Worm (Caenorhabditis elegans): ENCODE measurements around the gene gtf-2E1.

Gene gtf-2E1

ce11 chrIV:17278363-17278762 lies 23.3 kb downstream of the gtf-2E1 start (continued):
- TF ChIP-seq ama-1 (optimal IDR thresholded peaks at IDR 0.05) = peak; percentile 87

- TF ChIP-seq ztf-11 (tag; optimal IDR thresholded peaks at IDR 0.05) (no peak), ama-1 (optimal IDR thresholded peaks at IDR 0.05) (peak; percentile 88), lin-39 (tag; optimal IDR thresholded peaks at IDR 0.05) (peak; percentile 12)
Measured at ce11 chrIV:17278861-17279591, 23.9 kb downstream of the gtf-2E1 start, which contains the start of gene hsp-1. TSS of gene hsp-1 (plus strand) at chrIV:17278959.

DNA sequence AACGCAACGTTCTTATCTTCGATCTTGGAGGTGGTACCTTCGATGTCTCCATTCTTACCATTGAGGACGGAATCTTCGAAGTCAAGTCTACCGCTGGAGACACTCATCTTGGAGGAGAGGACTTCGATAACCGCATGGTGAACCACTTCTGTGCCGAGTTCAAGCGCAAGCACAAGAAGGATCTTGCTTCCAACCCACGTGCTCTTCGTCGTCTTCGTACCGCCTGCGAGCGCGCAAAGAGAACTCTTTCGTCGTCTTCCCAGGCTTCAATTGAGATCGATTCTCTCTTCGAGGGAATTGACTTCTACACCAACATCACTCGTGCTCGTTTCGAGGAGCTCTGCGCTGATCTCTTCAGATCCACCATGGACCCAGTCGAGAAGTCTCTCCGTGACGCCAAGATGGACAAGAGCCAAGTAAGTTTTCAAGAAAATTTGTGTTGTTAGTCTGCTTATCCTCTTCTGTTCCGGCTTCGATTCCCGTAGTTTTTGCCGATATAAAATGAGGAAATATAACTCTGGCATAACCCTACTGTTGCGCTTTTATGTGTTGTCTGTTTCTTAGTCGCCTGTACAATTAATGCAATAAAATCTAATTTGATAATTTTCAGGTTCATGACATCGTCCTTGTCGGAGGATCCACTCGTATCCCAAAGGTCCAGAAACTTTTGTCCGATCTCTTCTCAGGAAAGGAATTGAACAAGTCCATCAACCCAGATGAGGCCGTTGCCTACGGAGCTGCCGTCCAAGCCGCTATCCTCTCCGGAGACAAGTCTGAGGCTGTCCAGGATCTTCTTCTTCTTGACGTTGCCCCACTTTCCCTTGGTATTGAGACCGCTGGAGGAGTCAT lies 24.7 kb downstream of the gtf-2E1 start:
- TF ChIP-seq snpc-4 (tag; optimal IDR thresholded peaks at IDR 0.05) (peak; percentile 8), nhr-11 (tag; optimal IDR thresholded peaks at IDR 0.05) (no peak), jun-1 (tag; optimal IDR thresholded peaks at IDR 0.05) (no peak), nfya-1 (tag; optimal IDR thresholded peaks at IDR 0.05; ENCODE audit: insufficient read depth) (no peak), unc-39 (tag; optimal IDR thresholded peaks at IDR 0.05) (no peak), tbx-2 (tag; optimal IDR thresholded peaks at IDR 0.05) (no peak), ama-1 (optimal IDR thresholded peaks at IDR 0.05) (peak; percentile 26), lsy-12 (tag; optimal IDR thresholded peaks at IDR 0.05) (no peak), ceh-9 (tag; optimal IDR thresholded peaks at IDR 0.05) (no peak), nhr-25 (tag; optimal IDR thresholded peaks at IDR 0.05) (peak; percentile 45), ceh-16 (tag; optimal IDR thresholded peaks at IDR 0.05) (peak; percentile 30), nhr-67 (tag; optimal IDR thresholded peaks at IDR 0.05) (no peak), lin-39 (tag; optimal IDR thresholded peaks at IDR 0.05) (no peak)

DNA sequence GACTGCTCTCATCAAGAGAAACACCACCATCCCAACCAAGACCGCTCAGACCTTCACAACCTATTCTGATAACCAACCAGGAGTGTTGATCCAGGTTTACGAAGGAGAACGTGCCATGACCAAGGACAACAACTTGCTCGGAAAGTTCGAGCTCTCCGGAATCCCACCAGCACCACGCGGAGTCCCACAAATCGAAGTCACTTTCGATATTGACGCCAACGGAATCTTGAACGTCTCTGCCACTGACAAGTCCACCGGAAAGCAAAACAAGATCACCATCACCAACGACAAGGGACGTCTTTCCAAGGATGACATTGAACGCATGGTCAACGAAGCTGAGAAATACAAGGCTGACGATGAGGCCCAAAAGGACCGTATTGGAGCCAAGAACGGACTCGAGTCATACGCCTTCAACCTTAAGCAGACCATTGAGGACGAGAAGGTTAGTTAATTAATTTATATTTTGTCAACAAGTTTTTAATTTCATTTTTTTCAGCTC lies 25.4 kb downstream of the gtf-2E1 start:
- peak; percentile 58 for TF ChIP-seq nhr-25 (tag; optimal IDR thresholded peaks at IDR 0.05)
- TF ChIP-seq skn-1 (tag; optimal IDR thresholded peaks at IDR 0.05) = no peak
- no peak for TF ChIP-seq sea-2 (GFP tag; optimal IDR thresholded peaks at IDR 0.05)
- peak; percentile 1 for TF ChIP-seq nfya-1 (tag; optimal IDR thresholded peaks at IDR 0.05; ENCODE audit: insufficient read depth)
- no peak for TF ChIP-seq egl-5 (tag; optimal IDR thresholded peaks at IDR 0.05)
- peak; percentile 95 for TF ChIP-seq ama-1 (optimal IDR thresholded peaks at IDR 0.05)

DNA sequence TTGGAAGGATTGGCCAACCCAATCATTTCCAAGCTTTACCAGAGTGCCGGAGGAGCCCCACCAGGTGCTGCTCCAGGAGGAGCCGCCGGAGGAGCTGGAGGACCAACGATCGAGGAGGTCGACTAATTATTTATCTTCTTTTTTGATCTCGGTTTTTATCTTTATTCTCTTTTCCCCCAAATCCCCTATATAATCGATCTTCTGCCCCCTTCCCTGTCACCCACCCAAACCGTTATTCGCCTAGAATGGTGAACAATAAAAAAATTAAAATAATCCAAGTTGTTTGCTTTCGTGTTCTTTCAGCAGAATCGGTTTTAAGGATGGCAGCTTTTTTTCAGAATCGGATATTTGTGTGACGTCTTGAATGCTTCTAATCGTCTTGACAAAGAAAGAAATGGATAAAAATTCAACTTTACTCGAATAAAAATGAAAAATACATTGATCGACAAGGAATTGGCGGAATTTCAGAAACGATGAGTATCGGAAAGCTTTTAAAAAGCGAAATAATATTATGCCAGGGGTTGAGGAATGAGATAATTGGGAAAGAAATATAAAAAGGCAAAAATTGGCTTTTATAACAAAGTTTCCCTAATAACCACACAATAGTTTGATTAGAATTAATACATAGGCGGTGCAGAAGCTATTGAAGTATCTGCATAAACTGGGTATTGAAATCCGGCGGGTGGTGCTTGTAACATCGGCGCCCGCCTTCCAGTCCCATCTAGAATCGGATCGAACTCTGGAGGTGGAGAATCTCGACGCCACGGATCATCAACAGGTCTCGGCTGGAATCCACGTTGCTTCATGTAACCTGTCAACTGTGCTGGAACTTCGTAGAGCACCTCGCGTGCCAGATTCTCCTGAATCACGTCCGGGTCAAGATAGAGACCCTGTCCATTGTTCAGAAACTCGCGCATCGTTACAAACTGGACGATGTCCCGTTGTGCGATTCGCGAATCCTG lies 26.2 kb downstream of the gtf-2E1 start:
- peak; percentile 87 for TF ChIP-seq ztf-4 (tag; optimal IDR thresholded peaks at IDR 0.05)
- no peak for TF ChIP-seq lin-39 (tag; optimal IDR thresholded peaks at IDR 0.05)
- TF ChIP-seq unc-62 (GFP tag; optimal IDR thresholded peaks at IDR 0.05) = peak; percentile 51
- peak; percentile 61 for TF ChIP-seq nhr-43 (tag; optimal IDR thresholded peaks at IDR 0.05; ENCODE audit: poor library complexity, severe bottlenecking)
- TF ChIP-seq jun-1 (tag; optimal IDR thresholded peaks at IDR 0.05) = peak; percentile 65
- peak; percentile 62 for TF ChIP-seq elt-2 (tag; optimal IDR thresholded peaks at IDR 0.05)
- TF ChIP-seq nhr-25 (tag; optimal IDR thresholded peaks at IDR 0.05) = peak; percentile 76
- TF ChIP-seq sea-2 (GFP tag; optimal IDR thresholded peaks at IDR 0.05) = no peak
- no peak for TF ChIP-seq ceh-82 (tag; optimal IDR thresholded peaks at IDR 0.05)
- peak; percentile 42 for TF ChIP-seq nhr-23 (tag; optimal IDR thresholded peaks at IDR 0.05)
- TF ChIP-seq egl-5 (tag; optimal IDR thresholded peaks at IDR 0.05) = no peak
- TF ChIP-seq snpc-4 (tag; optimal IDR thresholded peaks at IDR 0.05) = peak; percentile 49
- TF ChIP-seq zag-1 (tag; optimal IDR thresholded peaks at IDR 0.05) = no peak
- peak; percentile 99 for TF ChIP-seq ama-1 (optimal IDR thresholded peaks at IDR 0.05)
- TF ChIP-seq nhr-12 (tag; optimal IDR thresholded peaks at IDR 0.05) = no peak
- no peak for TF ChIP-seq ceh-9 (tag; optimal IDR thresholded peaks at IDR 0.05)
- no peak for TF ChIP-seq hmg-11 (tag; optimal IDR thresholded peaks at IDR 0.05)
- TF ChIP-seq pqm-1 (tag; optimal IDR thresholded peaks at IDR 0.05) = no peak
- no peak for TF ChIP-seq daf-12 (tag; optimal IDR thresholded peaks at IDR 0.05)
- TF ChIP-seq ceh-28 (tag; optimal IDR thresholded peaks at IDR 0.05) = peak; percentile 30
- no peak for TF ChIP-seq elt-3 (tag; optimal IDR thresholded peaks at IDR 0.05)
- no peak for TF ChIP-seq fkh-10 (GFP tag; optimal IDR thresholded peaks at IDR 0.05)
- no peak for TF ChIP-seq ztf-11 (tag; optimal IDR thresholded peaks at IDR 0.05)
- no peak for TF ChIP-seq unc-39 (tag; optimal IDR thresholded peaks at IDR 0.05)
- TF ChIP-seq fos-1 (tag; optimal IDR thresholded peaks at IDR 0.05) = peak; percentile 77
- peak; percentile 75 for TF ChIP-seq lsy-12 (tag; optimal IDR thresholded peaks at IDR 0.05)
- TF ChIP-seq elt-1 (tag; optimal IDR thresholded peaks at IDR 0.05) = no peak
- no peak for TF ChIP-seq mml-1 (tag; optimal IDR thresholded peaks at IDR 0.05)
- TF ChIP-seq egl-27 (tag; optimal IDR thresholded peaks at IDR 0.05) = no peak
- TF ChIP-seq eor-1 (tag; optimal IDR thresholded peaks at IDR 0.05) = no peak
- TF ChIP-seq nhr-77 (tag; optimal IDR thresholded peaks at IDR 0.05) = no peak
